Fruit fly (Drosophila melanogaster) Kc167 (cell line): ENCODE measurements around the gene CG43373.

ENCODE experiments used
- Myc ChIP-seq: fragments of >200 bp; optimal IDR thresholded peaks from 2 replicates; lab custom pipeline; 2017; ENCODE audit warnings: missing external identifiers
- insv ChIP-seq: fragments of >200 bp; optimal IDR thresholded peaks from 3 replicates; lab custom pipeline; 2018; ENCODE audit warnings: missing external identifiers
- psq ChIP-seq: fragments of >200 bp; optimal IDR thresholded peaks from 2 replicates; lab custom pipeline; 2017; ENCODE audit warnings: missing external identifiers

DNA sequence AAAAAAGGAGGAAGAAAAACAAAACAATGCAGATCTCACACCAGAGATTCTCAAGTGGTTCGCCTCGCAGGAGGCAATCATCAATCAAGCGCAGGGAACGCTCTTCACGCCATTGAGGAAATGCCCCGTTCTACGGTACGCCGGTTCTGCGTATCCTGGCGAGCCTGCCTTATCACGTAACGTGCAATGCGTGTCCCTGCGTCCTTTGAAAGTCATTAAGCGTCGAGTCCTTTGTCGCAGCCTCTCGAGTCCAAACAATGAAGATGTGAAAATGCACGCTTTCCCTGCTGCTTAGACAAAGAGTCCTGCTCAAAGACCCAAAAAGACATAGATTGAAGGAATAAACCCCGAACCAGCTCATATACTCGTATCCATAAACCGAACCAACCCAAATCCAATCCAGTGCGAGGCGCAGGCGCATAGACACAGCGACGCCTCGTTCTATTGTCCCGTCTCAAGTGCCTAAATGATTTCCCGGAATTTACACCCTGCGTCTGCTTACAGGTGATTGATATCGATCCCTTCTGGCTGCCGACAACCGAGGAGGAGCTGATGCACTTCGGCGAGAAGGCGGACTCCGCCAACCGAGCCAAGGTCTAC, 52.1 kb downstream of the CG43373 start:
- TF ChIP-seq insv (lab: Kevin White, UChicago) (no peak), psq (lab: Kevin White, UChicago) (no peak), Myc (no peak)
